Comparison of ENCODE assay signal across 1 worm cellular context in the genomic region with DNA sequence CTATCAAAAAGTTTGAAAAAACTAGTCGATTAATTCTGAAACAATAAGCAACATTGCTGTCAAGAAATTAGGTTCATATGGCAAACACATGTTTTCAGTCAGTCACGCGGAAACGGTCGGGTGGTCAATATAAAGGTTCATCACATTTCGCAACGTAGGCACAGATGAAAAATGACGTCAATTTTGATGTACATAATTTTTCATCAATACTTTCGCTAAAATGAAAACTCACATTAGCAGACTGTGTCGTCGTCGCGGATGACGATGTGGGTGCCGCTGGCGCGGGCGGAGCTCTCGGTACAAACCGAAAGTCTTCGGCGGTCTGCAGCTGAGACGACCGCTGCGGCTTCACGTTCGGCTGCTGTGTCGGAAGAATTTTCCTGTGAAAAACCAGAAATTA.
TF ChIP-seq lines count a peak whose summit lies in the region.

A gene (minus strand): TSS at position 380 of the 400 bp plus-strand sequence.

TF ChIP-seq in whole organism, L1 larva, 84 proteins besides CTCF, POLR2A, EP300 and RAD21 (continued from another document):
- TF ChIP-seq ceh-82 (tag; optimal IDR thresholded peaks at IDR 0.05; lab: Kevin White, UChicago) (no peak), egl-13 (tag; optimal IDR thresholded peaks at IDR 0.05; lab: Kevin White, UChicago) (no peak), rnt-1 (tag; optimal IDR thresholded peaks at IDR 0.05; lab: Kevin White, UChicago) (no peak), sup-37 (GFP tag; optimal IDR thresholded peaks at IDR 0.05; lab: Kevin White, UChicago) (no peak), ztf-11 (tag; optimal IDR thresholded peaks at IDR 0.05; lab: Kevin White, UChicago) (no peak), C16A3.4 (tag; optimal IDR thresholded peaks at IDR 0.05; lab: Kevin White, UChicago) (no peak), ama-1 (optimal IDR thresholded peaks at IDR 0.05; lab: Kevin White, UChicago) (no peak), isw-1 (GFP tag; IDR thresholded peaks at IDR 0.05; lab: Robert Waterston, UW) (no peak), ztf-4 (tag; optimal IDR thresholded peaks at IDR 0.05; lab: Kevin White, UChicago) (no peak), C04F5.9 (tag; optimal IDR thresholded peaks at IDR 0.05; lab: Kevin White, UChicago) (no peak), ceh-63 (GFP tag; optimal IDR thresholded peaks at IDR 0.05; lab: Kevin White, UChicago) (no peak), unc-130 (tag; optimal IDR thresholded peaks at IDR 0.05; lab: Kevin White, UChicago) (no peak), elt-3 (tag; optimal IDR thresholded peaks at IDR 0.05; lab: Kevin White, UChicago) (no peak), irx-1 (tag; optimal IDR thresholded peaks at IDR 0.05; lab: Kevin White, UChicago) (no peak), nhr-47 (tag; optimal IDR thresholded peaks at IDR 0.05; lab: Kevin White, UChicago) (no peak), aha-1 (tag; optimal IDR thresholded peaks at IDR 0.05; lab: Kevin White, UChicago) (no peak), sox-4 (tag; optimal IDR thresholded peaks at IDR 0.05; lab: Kevin White, UChicago) (no peak), nhr-77 (tag; optimal IDR thresholded peaks at IDR 0.05; lab: Kevin White, UChicago) (no peak), efl-3 (GFP tag; optimal IDR thresholded peaks at IDR 0.05; lab: Kevin White, UChicago) (no peak), tlp-1 (tag; optimal IDR thresholded peaks at IDR 0.05; lab: Kevin White, UChicago) (no peak), nhr-237 (tag; optimal IDR thresholded peaks at IDR 0.05; lab: Kevin White, UChicago) (no peak), pqm-1 (tag; optimal IDR thresholded peaks at IDR 0.05; lab: Kevin White, UChicago) (no peak), nhr-28 (tag; optimal IDR thresholded peaks at IDR 0.05; lab: Kevin White, UChicago) (no peak), snu-23 (GFP tag; optimal IDR thresholded peaks at IDR 0.05; lab: Kevin White, UChicago) (peak; percentile 3), fkh-4 (tag; optimal IDR thresholded peaks at IDR 0.05; lab: Kevin White, UChicago; ENCODE audit: borderline replicate concordance) (peak; percentile 5), hpl-2 (GFP tag; optimal IDR thresholded peaks at IDR 0.05; lab: Kevin White, UChicago) (no peak), C34B4.2 (tag; optimal IDR thresholded peaks at IDR 0.05; lab: Kevin White, UChicago) (no peak), elt-2 (tag; optimal IDR thresholded peaks at IDR 0.05; lab: Kevin White, UChicago) (no peak), Y116A8C.19 (tag; optimal IDR thresholded peaks at IDR 0.05; lab: Kevin White, UChicago; ENCODE audit: borderline replicate concordance) (no peak), alr-1 (tag; optimal IDR thresholded peaks at IDR 0.05; lab: Kevin White, UChicago; ENCODE audit: borderline replicate concordance) (no peak), fos-1 (tag; optimal IDR thresholded peaks at IDR 0.05; lab: Kevin White, UChicago) (no peak), ces-1 (GFP tag; optimal IDR thresholded peaks at IDR 0.05; lab: Kevin White, UChicago) (no peak), lin-35 (GFP tag; optimal IDR thresholded peaks at IDR 0.05; lab: Kevin White, UChicago) (peak in 1 of 2 experiments; percentile 70)
